Fruit fly (Drosophila melanogaster) whole organism, embryonic: ENCODE results near the gene CG32170.

Experiments
- BEAF-32 ChIP-seq: fragments of 200-800 bp; sonication (Bioruptor generic); optimal IDR thresholded peaks from 3 replicates; lab custom pipeline; 2017; ENCODE audit warnings: missing biosample characterization, missing genetic modification characterization, mild to moderate bottlenecking, moderate library complexity, missing genetic modification reagents
- CG10274 ChIP-seq: fragments of 200-800 bp; sonication (Bioruptor generic); optimal IDR thresholded peaks from 3 replicates; lab custom pipeline; 2017; ENCODE audit warnings: missing biosample characterization, mild to moderate bottlenecking, missing genetic modification characterization
- CG10366 ChIP-seq: fragments of 200-800 bp; sonication (Bioruptor generic); IDR thresholded peaks from 2 replicates; pipeline ENCODE4 v1.3.6; 2022; ENCODE audit warnings: missing biosample characterization, missing genetic modification characterization
- CG10654 ChIP-seq: fragments of 200-800 bp; sonication (Bioruptor generic); optimal IDR thresholded peaks from 2 replicates; lab custom pipeline; 2016; ENCODE audit warnings: missing biosample characterization, missing genetic modification characterization
- CG10959 ChIP-seq: fragments of 200-800 bp; sonication (Bioruptor generic); IDR thresholded peaks from 2 replicates; pipeline ENCODE4 v1.3.6; 2022; ENCODE audit warnings: missing biosample characterization, missing genetic modification characterization
- CG12942 ChIP-seq: fragments of 200-800 bp; sonication (Bioruptor generic); optimal IDR thresholded peaks from 3 replicates; lab custom pipeline; 2016; ENCODE audit warnings: missing biosample characterization, missing genetic modification characterization
- CG13624 ChIP-seq: fragments of 200-800 bp; sonication (Bioruptor generic); optimal IDR thresholded peaks from 2 replicates; lab custom pipeline; 2016; ENCODE audit warnings: missing biosample characterization, missing genetic modification characterization
- CG14667 ChIP-seq: fragments of 200-800 bp; sonication (Bioruptor generic); IDR thresholded peaks from 2 replicates; pipeline ENCODE4 v1.3.6; 2022; ENCODE audit warnings: missing biosample characterization, missing genetic modification characterization
- CG16779 ChIP-seq: fragments of 200-800 bp; sonication (Bioruptor generic); IDR thresholded peaks from 2 replicates; pipeline ENCODE4 v1.3.6; 2022; ENCODE audit warnings: missing biosample characterization, missing genetic modification characterization
- CG18262 ChIP-seq: fragments of 200-800 bp; optimal IDR thresholded peaks from 3 replicates; lab custom pipeline; 2019; ENCODE audit warnings: missing biosample characterization, mild to moderate bottlenecking, missing genetic modification characterization, moderate library complexity
- CG1832 ChIP-seq: fragments of 200-800 bp; sonication (Bioruptor generic); optimal IDR thresholded peaks from 2 replicates; lab custom pipeline; 2017; ENCODE audit warnings: missing biosample characterization, mild to moderate bottlenecking, missing genetic modification characterization, inconsistent platforms
- CG2875 ChIP-seq: fragments of 200-800 bp; sonication (Bioruptor generic); optimal IDR thresholded peaks from 2 replicates; lab custom pipeline; 2017; ENCODE audit warnings: missing biosample characterization, mild to moderate bottlenecking, missing genetic modification characterization, missing genetic modification reagents
- CG34422 ChIP-seq: fragments of 200-800 bp; sonication (Bioruptor generic); IDR thresholded peaks from 3 replicates; pipeline ENCODE4 v1.3.6; 2022; ENCODE audit warnings: missing biosample characterization, missing genetic modification characterization
- CG3847 ChIP-seq: fragments of 200-800 bp; sonication (Bioruptor generic); IDR thresholded peaks from 2 replicates; pipeline ENCODE4 v1.3.6; 2022; ENCODE audit warnings: missing biosample characterization, missing genetic modification characterization
- CG43689 ChIP-seq: fragments of 200-800 bp; sonication (Bioruptor generic); IDR thresholded peaks from 2 replicates; pipeline ENCODE4 v1.3.6; 2022; ENCODE audit warnings: missing biosample characterization, missing genetic modification characterization
- CG6272 ChIP-seq: fragments of 200-800 bp; sonication (Bioruptor generic); IDR thresholded peaks from 2 replicates; pipeline ENCODE4 v1.3.6; 2022; ENCODE audit warnings: missing biosample characterization, missing genetic modification characterization
- CG6689 ChIP-seq: fragments of 200-800 bp; sonication (Bioruptor generic); IDR thresholded peaks from 2 replicates; pipeline ENCODE4 v1.3.6; 2022; ENCODE audit warnings: missing biosample characterization, missing genetic modification characterization
- CG8290 ChIP-seq, 3 experiments: fragments of 200-800 bp; sonication (Bioruptor generic); optimal IDR thresholded peaks; 2 replicates each; lab custom pipeline; 2016 to 2019; ENCODE audit warnings: missing biosample characterization in 3 of 3, missing genetic modification characterization in 3 of 3, mild to moderate bottlenecking in 2 of 3, moderate library complexity in 1 of 3
- CG8944 ChIP-seq: fragments of 200-800 bp; sonication (Bioruptor generic); optimal IDR thresholded peaks from 3 replicates; lab custom pipeline; 2016; ENCODE audit warnings: missing biosample characterization, missing genetic modification characterization
- CG9817 ChIP-seq: fragments of 200-800 bp; sonication (Bioruptor generic); optimal IDR thresholded peaks from 2 replicates; lab custom pipeline; 2018; ENCODE audit warnings: missing biosample characterization, mild to moderate bottlenecking, missing genetic modification characterization, moderate library complexity
- D ChIP-seq, 2 experiments: fragments of 200-800 bp in 1 of 2; fragments of >200 bp in 1 of 2; sonication (Bioruptor generic) in 1 of 2; optimal IDR thresholded peaks; 2 replicates in 1 of 2; 3 replicates in 1 of 2; lab custom pipeline; 2017; ENCODE audit warnings: mild to moderate bottlenecking in 1 of 2, missing biosample characterization in 1 of 2, missing genetic modification characterization in 1 of 2, missing genetic modification reagents in 1 of 2
- H15 ChIP-seq: fragments of 200-800 bp; sonication (Bioruptor generic); IDR thresholded peaks from 3 replicates; pipeline ENCODE4 v1.3.6; 2022; ENCODE audit warnings: missing biosample characterization, missing genetic modification characterization
- HLH3B ChIP-seq: fragments of 200-800 bp; sonication (Bioruptor generic); IDR thresholded peaks from 2 replicates; pipeline ENCODE4 v1.3.6; 2022; ENCODE audit warnings: missing biosample characterization, missing genetic modification characterization
- HLH4C ChIP-seq: fragments of 200-800 bp; sonication (Bioruptor generic); IDR thresholded peaks from 3 replicates; pipeline ENCODE4 v1.3.6; 2022; ENCODE audit warnings: missing biosample characterization, missing genetic modification characterization; ENCODE audit not compliant: partially characterized antibody
- Hr51 ChIP-seq, 2 experiments: fragments of 200-800 bp; sonication (Bioruptor generic); optimal IDR thresholded peaks; 2 replicates in 1 of 2; 3 replicates in 1 of 2; lab custom pipeline; 2016 to 2018; ENCODE audit warnings: missing biosample characterization in 2 of 2, missing genetic modification characterization in 2 of 2, mild to moderate bottlenecking in 1 of 2, moderate library complexity in 1 of 2
- Kr ChIP-seq: fragments of 200-800 bp; sonication (Bioruptor generic); optimal IDR thresholded peaks from 2 replicates; lab custom pipeline; 2017; ENCODE audit warnings: missing biosample characterization, mild to moderate bottlenecking, missing genetic modification characterization
- Oaz ChIP-seq: fragments of 200-800 bp; sonication (Bioruptor generic); IDR thresholded peaks from 2 replicates; pipeline ENCODE4 v1.3.6; 2022; ENCODE audit warnings: missing biosample characterization, missing genetic modification characterization
- Side ChIP-seq: fragments of 200-800 bp; sonication (Bioruptor generic); optimal IDR thresholded peaks from 2 replicates; lab custom pipeline; 2016; ENCODE audit warnings: missing biosample characterization, missing genetic modification characterization
- Stat92E ChIP-seq, 3 experiments: fragments of >200 bp in 2 of 3; fragments of 200-800 bp in 1 of 3; sonication (Bioruptor generic) in 1 of 3; optimal IDR thresholded peaks; 2 replicates each; lab custom pipeline; 2017 to 2019; ENCODE audit warnings: missing biosample characterization in 3 of 3, missing genetic modification characterization in 3 of 3, mild to moderate bottlenecking in 1 of 3, moderate library complexity in 1 of 3
- TFAM ChIP-seq: fragments of 200-800 bp; sonication (Bioruptor generic); optimal IDR thresholded peaks from 2 replicates; lab custom pipeline; 2017; ENCODE audit warnings: missing biosample characterization, missing genetic modification characterization, inconsistent platforms
- Taf1 ChIP-seq: fragments of 200-800 bp; sonication (Bioruptor generic); IDR thresholded peaks from 2 replicates; pipeline ENCODE4 v1.3.6; 2022; ENCODE audit warnings: missing biosample characterization, missing genetic modification characterization
- Tbp ChIP-seq: fragments of >200 bp; optimal IDR thresholded peaks from 2 replicates; lab custom pipeline; 2018; ENCODE audit warnings: missing biosample characterization, missing genetic modification characterization
- ac ChIP-seq: fragments of 200-800 bp; sonication (Bioruptor generic); optimal IDR thresholded peaks from 3 replicates; lab custom pipeline; 2017; ENCODE audit warnings: missing biosample characterization, mild to moderate bottlenecking, missing genetic modification characterization
- bowl ChIP-seq: fragments of 200-800 bp; sonication (Bioruptor generic); IDR thresholded peaks from 2 replicates; pipeline ENCODE4 v1.3.6; 2022; ENCODE audit warnings: missing biosample characterization, missing genetic modification characterization
- emc ChIP-seq: fragments of 200-800 bp; sonication (Bioruptor generic); optimal IDR thresholded peaks from 2 replicates; lab custom pipeline; 2016; ENCODE audit warnings: missing biosample characterization, missing genetic modification characterization
- ems ChIP-seq: fragments of 200-800 bp; sonication (Bioruptor generic); optimal IDR thresholded peaks from 3 replicates; lab custom pipeline; 2016; ENCODE audit warnings: missing biosample characterization, missing genetic modification characterization
- eve ChIP-seq, 2 experiments: fragments of >200 bp; optimal IDR thresholded peaks; 2 replicates each; lab custom pipeline; 2017; ENCODE audit warnings: missing biosample characterization in 2 of 2, missing genetic modification characterization in 2 of 2
- gce ChIP-seq: fragments of 200-800 bp; sonication (Bioruptor generic); IDR thresholded peaks from 3 replicates; pipeline ENCODE4 v1.3.6; 2022; ENCODE audit warnings: missing biosample characterization, missing genetic modification characterization
- gcm2 ChIP-seq: fragments of 200-800 bp; sonication (Bioruptor generic); optimal IDR thresholded peaks from 2 replicates; lab custom pipeline; 2016; ENCODE audit warnings: missing biosample characterization, missing genetic modification characterization
- jing ChIP-seq: fragments of 200-800 bp; sonication (Bioruptor generic); optimal IDR thresholded peaks from 2 replicates; lab custom pipeline; 2018; ENCODE audit warnings: missing biosample characterization, mild to moderate bottlenecking, missing genetic modification characterization
- lmd ChIP-seq: fragments of 200-800 bp; sonication (Bioruptor generic); IDR thresholded peaks from 2 replicates; pipeline ENCODE4 v1.3.6; 2022; ENCODE audit warnings: missing biosample characterization, missing genetic modification characterization
- lola ChIP-seq, 3 experiments: fragments of >200 bp in 2 of 3; fragments of 200-800 bp in 1 of 3; sonication (Bioruptor generic) in 1 of 3; optimal IDR thresholded peaks; 2 replicates each; lab custom pipeline; 2017 to 2019; ENCODE audit warnings: missing biosample characterization in 3 of 3, missing genetic modification characterization in 3 of 3, mild to moderate bottlenecking in 1 of 3, moderate library complexity in 1 of 3
- nmo ChIP-seq: fragments of 200-800 bp; sonication (Bioruptor generic); optimal IDR thresholded peaks from 2 replicates; lab custom pipeline; 2018; ENCODE audit warnings: missing biosample characterization, mild to moderate bottlenecking, missing genetic modification characterization, moderate library complexity
- repo ChIP-seq: fragments of 200-800 bp; sonication (Bioruptor generic); optimal IDR thresholded peaks from 2 replicates; lab custom pipeline; 2016; ENCODE audit warnings: missing biosample characterization, missing genetic modification characterization
- so ChIP-seq: fragments of 200-800 bp; sonication (Bioruptor generic); IDR thresholded peaks from 3 replicates; pipeline ENCODE4 v1.3.6; 2022; ENCODE audit warnings: missing biosample characterization, missing genetic modification characterization
- tin ChIP-seq: fragments of 200-800 bp; sonication (Bioruptor generic); optimal IDR thresholded peaks from 3 replicates; lab custom pipeline; 2016; ENCODE audit warnings: missing biosample characterization, missing genetic modification characterization
- tna ChIP-seq: fragments of 200-800 bp; sonication (Bioruptor generic); IDR thresholded peaks from 2 replicates; pipeline ENCODE4 v1.3.6; 2022; ENCODE audit warnings: missing biosample characterization, missing genetic modification characterization; ENCODE audit not compliant: partially characterized antibody
- wdn ChIP-seq: fragments of 200-800 bp; sonication (Bioruptor generic); IDR thresholded peaks from 2 replicates; pipeline ENCODE4 v1.3.6; 2022; ENCODE audit warnings: missing biosample characterization, missing genetic modification characterization
- wek ChIP-seq: fragments of 200-800 bp; sonication (Bioruptor generic); optimal IDR thresholded peaks from 3 replicates; lab custom pipeline; 2018; ENCODE audit warnings: missing biosample characterization, mild to moderate bottlenecking, missing genetic modification characterization, moderate library complexity

Gene CG32170

dm6 chr3L:16872487-16872955, 4.6 kb upstream of the CG32170 start (continued):
- TF ChIP-seq Taf1 (GFP tag; lab: Robert Waterston, UW) (no peak), HLH4C (GFP tag; lab: Robert Waterston, UW) (no peak), CG1832 (GFP tag; lab: Kevin White, UChicago) (no peak), Stat92E (GFP tag; optimal IDR thresholded peaks at IDR 0.05; lab: Kevin White, UChicago) (no peak), ems (GFP tag; lab: Kevin White, UChicago) (peak; percentile 18), gce (GFP tag; lab: Robert Waterston, UW) (0 out of 3 replicates have a peak, but pooled peaks have one; percentile 18), CG10366 (GFP tag; lab: Robert Waterston, UW) (0 out of 2 replicates have a peak, but pooled peaks have one; percentile 35), tin (GFP tag; lab: Kevin White, UChicago) (peak; percentile 48), HLH3B (GFP tag; lab: Robert Waterston, UW) (peak; percentile 38; the same call in 1 of the 2 replicates), CG18262 (tag; lab: Kevin White, UChicago) (peak; percentile 80), lola (GFP tag; optimal IDR thresholded peaks at IDR 0.05; lab: Kevin White, UChicago) (peak in 1 of 3 experiments; percentile 54), eve (GFP tag; optimal IDR thresholded peaks at IDR 0.05; lab: Kevin White, UChicago) (peak in 1 of 2 experiments; percentile 81), lmd (GFP tag; lab: Robert Waterston, UW) (peak; percentile 65), CG10959 (GFP tag; lab: Robert Waterston, UW) (no peak), tna (GFP tag; lab: Robert Waterston, UW) (no peak), CG12942 (GFP tag; lab: Kevin White, UChicago) (peak; percentile 38), bowl (GFP tag; lab: Robert Waterston, UW) (no peak), CG6689 (GFP tag; lab: Robert Waterston, UW) (peak; percentile 73), CG9817 (tag; lab: Kevin White, UChicago) (peak; percentile 64), BEAF-32 (GFP tag; lab: Kevin White, UChicago) (no peak), nmo (GFP tag; lab: Kevin White, UChicago) (peak; percentile 77), Hr51 (GFP tag; optimal IDR thresholded peaks at IDR 0.05; lab: Kevin White, UChicago) (peak; percentile 19 to 88), CG43689 (GFP tag; lab: Robert Waterston, UW) (no peak), wek (peak; percentile 54), Tbp (GFP tag; lab: Kevin White, UChicago) (no peak), wdn (GFP tag; lab: Robert Waterston, UW) (no peak), Oaz (GFP tag; lab: Robert Waterston, UW) (0 out of 2 replicates have a peak, but pooled peaks have one; percentile 24), so (GFP tag; lab: Robert Waterston, UW) (peak; percentile 44; the same call in 1 of the 3 replicates), Kr (no peak), CG16779 (GFP tag; lab: Robert Waterston, UW) (no peak), Side (GFP tag; lab: Kevin White, UChicago) (peak; percentile 57), CG8290 (GFP tag; optimal IDR thresholded peaks at IDR 0.05; lab: Kevin White, UChicago) (no peak), CG8290 (tag; optimal IDR thresholded peaks at IDR 0.05; lab: Kevin White, UChicago) (peak in 1 of 2 experiments; percentile 70), jing (GFP tag; lab: Kevin White, UChicago) (peak; percentile 61), CG3847 (GFP tag; lab: Robert Waterston, UW) (peak; percentile 25; the same call in 1 of the 2 replicates), CG10274 (GFP tag; lab: Kevin White, UChicago) (peak; percentile 47), H15 (no peak), CG8944 (GFP tag; lab: Kevin White, UChicago) (peak; percentile 12), gcm2 (GFP tag; lab: Kevin White, UChicago) (peak; percentile 37), CG2875 (GFP tag; lab: Kevin White, UChicago) (peak; percentile 41), TFAM (GFP tag; lab: Kevin White, UChicago) (no peak), CG14667 (peak; percentile 33; the same call in 1 of the 2 replicates), ac (GFP tag; lab: Kevin White, UChicago) (no peak), CG13624 (peak; percentile 25), CG6272 (no peak), CG10654 (GFP tag; lab: Kevin White, UChicago) (peak; percentile 38), CG34422 (GFP tag; lab: Robert Waterston, UW) (no peak), D (optimal IDR thresholded peaks at IDR 0.05; lab: Kevin White, UChicago) (no peak), D (GFP tag; optimal IDR thresholded peaks at IDR 0.05; lab: Kevin White, UChicago) (peak; percentile 67), emc (no peak), repo (no peak)
